Worm (Caenorhabditis elegans) whole organism, L4 larva: ENCODE measurements around the gene srh-282.
A peak's percentile ranks its signal among the peaks of the same experiment; 100 is the strongest.

Source experiments
- F10B5.3 ChIP-seq: sonication (generic microtip); optimal IDR thresholded peaks from 2 replicates; lab custom pipeline; 2016; ENCODE audit warnings: mild to moderate bottlenecking, missing genetic modification characterization, missing compliant biosample characterization
- F26F4.8 ChIP-seq: fragments of 200-800 bp; sonication (Bioruptor generic); conservative IDR thresholded peaks from 2 replicates; pipeline ENCODE4 v1.3.6; 2022; ENCODE audit warnings: missing genetic modification characterization, missing compliant biosample characterization
- R02D3.7 ChIP-seq: fragments of 150-350 bp; sonication (generic microtip); optimal IDR thresholded peaks from 3 replicates; lab custom pipeline; 2014; ENCODE audit warnings: missing biosample characterization, missing genetic modification characterization
- aly-2 ChIP-seq: sonication (generic microtip); optimal IDR thresholded peaks from 2 replicates; lab custom pipeline; 2018; ENCODE audit warnings: missing biosample characterization, missing genetic modification characterization
- arid-1 ChIP-seq: fragments of 200-800 bp; sonication (Bioruptor generic); conservative IDR thresholded peaks from 2 replicates; pipeline ENCODE4 v1.3.6; 2022; ENCODE audit warnings: missing genetic modification reagents, missing genetic modification characterization, missing compliant biosample characterization
- attf-4 ChIP-seq: sonication (generic microtip); optimal IDR thresholded peaks from 3 replicates; lab custom pipeline; 2017; ENCODE audit warnings: missing biosample characterization, missing genetic modification characterization
- ceh-82 ChIP-seq: sonication (generic microtip); optimal IDR thresholded peaks from 2 replicates; lab custom pipeline; 2017; ENCODE audit warnings: missing biosample characterization, missing genetic modification characterization
- cey-2 ChIP-seq: sonication (generic microtip); optimal IDR thresholded peaks from 3 replicates; lab custom pipeline; 2017; ENCODE audit warnings: missing genetic modification characterization, mild to moderate bottlenecking, missing compliant biosample characterization, antibody characterized with exemption, borderline replicate concordance; ENCODE audit not compliant: insufficient read depth
- daf-16 ChIP-seq, 3 experiments: sonication (generic microtip); optimal IDR thresholded peaks; 2 replicates each; lab custom pipeline; 2016 to 2017; ENCODE audit warnings: missing genetic modification characterization in 3 of 3, missing genetic modification reagents in 3 of 3, mild to moderate bottlenecking in 2 of 3, missing compliant biosample characterization in 2 of 3, missing biosample characterization in 1 of 3, moderate library complexity in 1 of 3
- dmd-8 ChIP-seq: fragments of 200-800 bp; sonication (Bioruptor generic); IDR thresholded peaks from 2 replicates; pipeline ENCODE4 v1.3.6; 2022; ENCODE audit warnings: missing genetic modification characterization, missing compliant biosample characterization
- dpl-1 ChIP-seq: fragments of 150-350 bp; optimal IDR thresholded peaks from 2 replicates; lab custom pipeline; 2014; ENCODE audit warnings: missing biosample characterization, missing genetic modification reagents, missing genetic modification characterization
- duxl-1 ChIP-seq: sonication (generic microtip); optimal IDR thresholded peaks from 2 replicates; lab custom pipeline; 2016; ENCODE audit warnings: mild to moderate bottlenecking, missing genetic modification characterization, moderate library complexity, missing compliant biosample characterization; ENCODE audit not compliant: poor library complexity
- dve-1 ChIP-seq: sonication (generic microtip); optimal IDR thresholded peaks from 2 replicates; lab custom pipeline; 2017; ENCODE audit warnings: antibody characterized with exemption, mild to moderate bottlenecking, missing genetic modification characterization, missing compliant biosample characterization; ENCODE audit not compliant: insufficient read depth
- hif-1 ChIP-seq, 2 experiments: sonication (generic microtip); optimal IDR thresholded peaks; 2 replicates each; lab custom pipeline; 2016 to 2017; ENCODE audit warnings: missing compliant biosample characterization in 2 of 2, missing genetic modification characterization in 2 of 2, missing genetic modification reagents in 2 of 2, missing genotype in 2 of 2, mild to moderate bottlenecking in 1 of 2
- lim-7 ChIP-seq: fragments of 200-800 bp; sonication (Bioruptor generic); IDR thresholded peaks from 2 replicates; pipeline ENCODE4 v1.3.6; 2022; ENCODE audit warnings: missing genetic modification characterization, missing compliant biosample characterization
- lin-13 ChIP-seq: fragments of 150-350 bp; optimal IDR thresholded peaks from 2 replicates; lab custom pipeline; 2014; ENCODE audit warnings: missing biosample characterization, missing genetic modification reagents, missing genetic modification characterization
- lin-38 ChIP-seq: fragments of 200-800 bp; sonication (Bioruptor generic); IDR thresholded peaks from 2 replicates; pipeline ENCODE4 v1.3.6; 2022; ENCODE audit warnings: missing genetic modification reagents, missing genetic modification characterization, missing compliant biosample characterization
- lin-39 ChIP-seq: fragments of 150-350 bp; optimal IDR thresholded peaks from 2 replicates; lab custom pipeline; 2014; ENCODE audit warnings: missing biosample characterization, missing genetic modification reagents, missing genetic modification characterization
- lsy-2 ChIP-seq, 2 experiments: fragments of 150-350 bp in 1 of 2; sonication (generic microtip) in 1 of 2; optimal IDR thresholded peaks; 2 replicates each; lab custom pipeline; 2014 to 2017; ENCODE audit warnings: missing biosample characterization in 2 of 2, missing genetic modification characterization in 2 of 2
- madf-5 ChIP-seq, 2 experiments: fragments of 200-800 bp; sonication (Bioruptor generic); IDR thresholded peaks; 2 replicates each; pipeline ENCODE4 v1.3.6; 2022; ENCODE audit warnings: missing compliant biosample characterization in 2 of 2, missing genetic modification characterization in 2 of 2
- mes-2 ChIP-seq: sonication (generic microtip); optimal IDR thresholded peaks from 2 replicates; lab custom pipeline; 2016; ENCODE audit warnings: missing genotype, mild to moderate bottlenecking, missing genetic modification characterization, missing compliant biosample characterization; ENCODE audit not compliant: poor library complexity, severe bottlenecking
- mxl-2 ChIP-seq: fragments of 200-800 bp; sonication (Bioruptor generic); conservative IDR thresholded peaks from 2 replicates; pipeline ENCODE4 v1.3.6; 2022; ENCODE audit warnings: missing genetic modification reagents, missing genetic modification characterization, missing compliant biosample characterization
- nhr-10 ChIP-seq: fragments of 150-350 bp; optimal IDR thresholded peaks from 2 replicates; lab custom pipeline; 2014; ENCODE audit warnings: missing biosample characterization, missing genetic modification characterization
- nhr-102 ChIP-seq: sonication (generic microtip); optimal IDR thresholded peaks from 2 replicates; lab custom pipeline; 2016; ENCODE audit warnings: mild to moderate bottlenecking, missing genetic modification characterization, moderate library complexity, missing compliant biosample characterization
- nhr-11 ChIP-seq: fragments of 150-350 bp; optimal IDR thresholded peaks from 2 replicates; lab custom pipeline; 2014; ENCODE audit warnings: missing biosample characterization, missing genetic modification characterization
- nhr-28 ChIP-seq: fragments of 150-350 bp; optimal IDR thresholded peaks from 2 replicates; lab custom pipeline; 2014; ENCODE audit warnings: missing biosample characterization, missing genetic modification characterization
- nhr-48 ChIP-seq: sonication (generic microtip); optimal IDR thresholded peaks from 2 replicates; lab custom pipeline; 2016; ENCODE audit warnings: mild to moderate bottlenecking, missing genetic modification characterization, missing compliant biosample characterization
- nhr-76 ChIP-seq: fragments of 150-350 bp; optimal IDR thresholded peaks from 2 replicates; lab custom pipeline; 2014; ENCODE audit warnings: missing biosample characterization, missing genetic modification characterization
- set-16 ChIP-seq: fragments of 200-800 bp; sonication (Bioruptor generic); IDR thresholded peaks from 2 replicates; pipeline ENCODE4 v1.3.6; 2022; ENCODE audit warnings: missing genetic modification reagents, missing genetic modification characterization, missing compliant biosample characterization
- skn-1 ChIP-seq: fragments of 150-350 bp; optimal IDR thresholded peaks from 2 replicates; lab custom pipeline; 2014; ENCODE audit warnings: missing biosample characterization, missing genetic modification characterization
- tra-1 ChIP-seq: fragments of 200-800 bp; sonication (Bioruptor generic); IDR thresholded peaks from 2 replicates; pipeline ENCODE4 v1.3.6; 2022; ENCODE audit warnings: missing genetic modification reagents, missing genetic modification characterization, missing compliant biosample characterization
- unc-130 ChIP-seq: sonication (generic microtip); optimal IDR thresholded peaks from 2 replicates; lab custom pipeline; 2016; ENCODE audit warnings: missing genetic modification reagents, missing genetic modification characterization, missing compliant biosample characterization
- unc-39 ChIP-seq: sonication (generic microtip); optimal IDR thresholded peaks from 2 replicates; lab custom pipeline; 2017; ENCODE audit warnings: missing biosample characterization, missing genetic modification characterization
- unc-62 ChIP-seq, 3 experiments: fragments of 150-350 bp in 1 of 3; sonication (generic microtip); optimal IDR thresholded peaks in 2 of 3; peaks in 1 of 3; 1 replicate in 1 of 3; 2 replicates in 2 of 3; lab custom pipeline; 2014 to 2017; ENCODE audit warnings: missing biosample characterization in 3 of 3, missing genetic modification characterization in 3 of 3, missing genetic modification reagents in 3 of 3, missing genotype in 1 of 3
- zag-1 ChIP-seq: fragments of 150-350 bp; optimal IDR thresholded peaks from 2 replicates; lab custom pipeline; 2014; ENCODE audit warnings: missing biosample characterization, missing genetic modification characterization
- zip-11 ChIP-seq: fragments of 200-800 bp; sonication (Bioruptor generic); IDR thresholded peaks from 2 replicates; pipeline ENCODE4 v1.3.6; 2022; ENCODE audit warnings: missing genetic modification characterization, missing compliant biosample characterization
- ztf-11 ChIP-seq: fragments of 150-350 bp; optimal IDR thresholded peaks from 2 replicates; lab custom pipeline; 2014; ENCODE audit warnings: missing biosample characterization, missing genetic modification characterization
- ztf-7 ChIP-seq: fragments of 150-350 bp; optimal IDR thresholded peaks from 2 replicates; lab custom pipeline; 2014; ENCODE audit warnings: missing biosample characterization, missing genetic modification characterization

Gene srh-282

ce11 chrIV:259142-259541 lies 14.1 kb downstream of the srh-282 start, which contains the start of gene dpy-9 (continued):
- no peak for TF ChIP-seq dmd-8 (GFP tag; lab: Robert Waterston, UW)
- TF ChIP-seq ztf-11 (tag; lab: Kevin White, UChicago) = no peak
- TF ChIP-seq nhr-48 = no peak
- no peak for TF ChIP-seq mxl-2
- TF ChIP-seq, all 104 proteins: peak for 0

DNA sequence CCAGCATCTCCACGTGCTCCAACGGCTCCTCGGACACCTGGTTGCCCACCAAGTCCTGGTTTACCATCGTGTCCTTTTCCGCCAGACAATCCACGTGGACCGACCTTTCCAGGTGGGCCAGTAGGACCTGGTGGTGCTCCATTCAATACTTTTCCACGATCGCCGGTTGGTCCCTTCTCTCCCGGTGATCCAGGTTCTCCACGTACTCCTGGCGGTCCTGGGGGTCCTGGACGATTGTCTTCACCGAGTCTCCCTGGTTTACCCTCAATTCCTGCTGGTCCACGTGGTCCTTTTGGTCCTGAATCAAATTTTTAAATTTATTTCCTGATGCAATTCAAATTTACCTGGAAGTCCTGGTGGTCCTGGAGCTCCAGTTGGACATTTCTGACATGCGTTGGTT lies 14.8 kb downstream of the srh-282 start:
- TF ChIP-seq set-16 (GFP tag; lab: Robert Waterston, UW) (peak; percentile 64), madf-5 (GFP tag; IDR thresholded peaks at IDR 0.05; lab: Robert Waterston, UW) (no peak)

- TF ChIP-seq unc-130 (peak; percentile 4), lsy-2 (tag; optimal IDR thresholded peaks at IDR 0.05; lab: Kevin White, UChicago) (peak in 1 of 2 experiments; percentile 63), attf-4 (no peak), dve-1 (tag; lab: Kevin White, UChicago) (peak; percentile 59), set-16 (GFP tag; lab: Robert Waterston, UW) (no peak), lim-7 (GFP tag; lab: Robert Waterston, UW) (no peak), ztf-7 (tag; lab: Kevin White, UChicago) (peak; percentile 3), tra-1 (GFP tag; lab: Robert Waterston, UW) (no peak), lin-38 (GFP tag; lab: Robert Waterston, UW) (peak; percentile 38), nhr-11 (tag; lab: Kevin White, UChicago) (no peak), nhr-48 (no peak), nhr-76 (tag; lab: Kevin White, UChicago) (no peak), F26F4.8 (no peak), nhr-10 (tag; lab: Kevin White, UChicago) (no peak), zip-11 (GFP tag; lab: Robert Waterston, UW) (no peak), ceh-82 (tag; lab: Kevin White, UChicago) (no peak), mes-2 (tag; lab: Kevin White, UChicago) (peak; percentile 94), arid-1 (GFP tag; lab: Robert Waterston, UW) (no peak), R02D3.7 (tag; lab: Kevin White, UChicago) (peak; percentile 98), F10B5.3 (tag; lab: Kevin White, UChicago) (no peak), nhr-102 (no peak), lin-39 (no peak), dpl-1 (GFP tag; lab: Kevin White, UChicago) (peak; percentile 56), unc-62 (GFP tag; optimal IDR thresholded peaks at IDR 0.05 in 1 of 2; lab: Kevin White, UChicago) (peak in 1 of 2 experiments; percentile 14), unc-62 (tag; optimal IDR thresholded peaks at IDR 0.05; lab: Kevin White, UChicago) (no peak), daf-16 (GFP tag; optimal IDR thresholded peaks at IDR 0.05; lab: Kevin White, UChicago) (no peak), daf-16 (tag; optimal IDR thresholded peaks at IDR 0.05; lab: Kevin White, UChicago) (peak; percentile 29), unc-39 (tag; lab: Kevin White, UChicago) (no peak), hif-1 (tag; optimal IDR thresholded peaks at IDR 0.05; lab: Kevin White, UChicago) (peak in 1 of 2 experiments; percentile 73), lin-13 (GFP tag; lab: Kevin White, UChicago) (no peak), duxl-1 (tag; lab: Kevin White, UChicago) (peak; percentile 27), cey-2 (tag; lab: Kevin White, UChicago) (no peak), zag-1 (no peak), skn-1 (tag; lab: Kevin White, UChicago) (no peak), aly-2 (tag; lab: Kevin White, UChicago) (no peak), nhr-28 (tag; lab: Kevin White, UChicago) (peak; percentile 17)
Observed at ce11 chrIV:257095-257494, 16.1 kb downstream of the srh-282 start, which contains the start of gene R02D3.8. R02D3.8 (minus strand) TSS chrIV:257203.
